Worm (Caenorhabditis elegans) whole organism, L2 larva: ENCODE data around the gene F56D6.22.

Source experiments
- C34F6.9 ChIP-seq: fragments of 150-350 bp; optimal IDR thresholded peaks from 2 replicates; lab custom pipeline; 2014; ENCODE audit warnings: missing biosample characterization, missing genetic modification characterization
- R02D3.7 ChIP-seq: fragments of 150-350 bp; optimal IDR thresholded peaks from 2 replicates; lab custom pipeline; 2014; ENCODE audit warnings: missing biosample characterization, missing genetic modification characterization
- Y55F3AM.14 ChIP-seq: fragments of 200-800 bp; sonication (Bioruptor generic); optimal IDR thresholded peaks from 2 replicates; lab custom pipeline; 2018; ENCODE audit warnings: mild to moderate bottlenecking, missing genetic modification characterization, missing compliant biosample characterization
- ZK546.5 ChIP-seq: sonication (generic microtip); optimal IDR thresholded peaks from 2 replicates; lab custom pipeline; 2017; ENCODE audit warnings: missing biosample characterization, missing genetic modification characterization
- alr-1 ChIP-seq: fragments of 150-350 bp; optimal IDR thresholded peaks from 2 replicates; lab custom pipeline; 2014; ENCODE audit warnings: missing biosample characterization, missing genetic modification characterization
- aly-2 ChIP-seq: fragments of 150-350 bp; optimal IDR thresholded peaks from 2 replicates; lab custom pipeline; 2014; ENCODE audit warnings: missing biosample characterization, missing genetic modification characterization
- ama-1 ChIP-seq: fragments of 150-350 bp; optimal IDR thresholded peaks from 2 replicates; lab custom pipeline; 2018; ENCODE audit warnings: inconsistent platforms
- crh-2 ChIP-seq: sonication (generic microtip); optimal IDR thresholded peaks from 2 replicates; lab custom pipeline; 2017; ENCODE audit warnings: missing biosample characterization, missing genetic modification characterization
- dmd-4 ChIP-seq: sonication (generic microtip); optimal IDR thresholded peaks from 2 replicates; lab custom pipeline; 2017; ENCODE audit warnings: missing biosample characterization, missing genetic modification characterization
- egl-27 ChIP-seq: sonication (generic microtip); optimal IDR thresholded peaks from 3 replicates; lab custom pipeline; 2017; ENCODE audit warnings: missing biosample characterization, missing genetic modification reagents, missing genetic modification characterization
- elt-1 ChIP-seq: fragments of 150-350 bp; optimal IDR thresholded peaks from 2 replicates; lab custom pipeline; 2014; ENCODE audit warnings: missing biosample characterization, missing genetic modification characterization
- fos-1 ChIP-seq: fragments of 150-350 bp; optimal IDR thresholded peaks from 2 replicates; lab custom pipeline; 2014; ENCODE audit warnings: missing biosample characterization, missing genetic modification characterization
- gmeb-1 ChIP-seq: fragments of 150-350 bp; optimal IDR thresholded peaks from 2 replicates; lab custom pipeline; 2014; ENCODE audit warnings: missing biosample characterization, missing genetic modification characterization
- lin-13 ChIP-seq: fragments of 150-350 bp; optimal IDR thresholded peaks from 2 replicates; lab custom pipeline; 2014; ENCODE audit warnings: missing biosample characterization, missing genetic modification reagents, missing genetic modification characterization
- lsy-2 ChIP-seq, 2 experiments: fragments of 150-350 bp in 1 of 2; sonication (generic microtip) in 1 of 2; optimal IDR thresholded peaks; 2 replicates each; lab custom pipeline; 2014 to 2017; ENCODE audit warnings: missing biosample characterization in 2 of 2, missing genetic modification characterization in 2 of 2
- mab-5 ChIP-seq: fragments of 150-350 bp; optimal IDR thresholded peaks from 2 replicates; lab custom pipeline; 2014; ENCODE audit warnings: missing biosample characterization, missing genetic modification characterization
- mbf-1 ChIP-seq: sonication (generic microtip); optimal IDR thresholded peaks from 2 replicates; lab custom pipeline; 2017; ENCODE audit warnings: missing biosample characterization, missing genetic modification characterization
- mdl-1 ChIP-seq, 2 experiments: fragments of 150-350 bp in 1 of 2; sonication (generic microtip) in 1 of 2; optimal IDR thresholded peaks; 2 replicates each; lab custom pipeline; 2017; ENCODE audit warnings: missing biosample characterization in 2 of 2, missing genetic modification characterization in 2 of 2
- nhr-10 ChIP-seq: sonication (generic microtip); optimal IDR thresholded peaks from 2 replicates; lab custom pipeline; 2017; ENCODE audit warnings: missing biosample characterization, missing genetic modification characterization
- nhr-11 ChIP-seq: fragments of 150-350 bp; optimal IDR thresholded peaks from 2 replicates; lab custom pipeline; 2014; ENCODE audit warnings: missing biosample characterization, missing genetic modification characterization
- nhr-12 ChIP-seq: fragments of 150-350 bp; optimal IDR thresholded peaks from 2 replicates; lab custom pipeline; 2014; ENCODE audit warnings: missing biosample characterization, missing genetic modification characterization
- nhr-129 ChIP-seq: fragments of 150-350 bp; optimal IDR thresholded peaks from 2 replicates; lab custom pipeline; 2014; ENCODE audit warnings: missing biosample characterization, missing genetic modification characterization
- nhr-237 ChIP-seq: fragments of 150-350 bp; optimal IDR thresholded peaks from 2 replicates; lab custom pipeline; 2014; ENCODE audit warnings: missing biosample characterization, missing genetic modification characterization
- nhr-25 ChIP-seq: fragments of 150-350 bp; sonication (generic microtip); optimal IDR thresholded peaks from 3 replicates; lab custom pipeline; 2014; ENCODE audit warnings: missing biosample characterization, missing genetic modification characterization
- peb-1 ChIP-seq: fragments of 150-350 bp; optimal IDR thresholded peaks from 2 replicates; lab custom pipeline; 2014; ENCODE audit warnings: missing biosample characterization, missing genetic modification characterization
- sem-4 ChIP-seq: fragments of 150-350 bp; optimal IDR thresholded peaks from 2 replicates; lab custom pipeline; 2014; ENCODE audit warnings: missing biosample characterization, missing genetic modification reagents, missing genetic modification characterization
- skn-1 ChIP-seq: sonication (generic microtip); optimal IDR thresholded peaks from 2 replicates; lab custom pipeline; 2017; ENCODE audit warnings: missing biosample characterization, missing genetic modification characterization
- sma-3 ChIP-seq: sonication (generic microtip); optimal IDR thresholded peaks from 2 replicates; lab custom pipeline; 2016; ENCODE audit warnings: missing genetic modification reagents, missing genetic modification characterization, missing compliant biosample characterization
- sma-9 ChIP-seq, 2 experiments: fragments of 150-350 bp in 1 of 2; sonication (generic microtip) in 1 of 2; optimal IDR thresholded peaks; 2 replicates each; lab custom pipeline; 2014 to 2016; ENCODE audit warnings: missing genetic modification characterization in 2 of 2, mild to moderate bottlenecking in 1 of 2, missing biosample characterization in 1 of 2, missing compliant biosample characterization in 1 of 2, missing genetic modification reagents in 1 of 2, moderate library complexity in 1 of 2
- snpc-4 ChIP-seq: fragments of 150-350 bp; optimal IDR thresholded peaks from 2 replicates; lab custom pipeline; 2014; ENCODE audit warnings: missing biosample characterization, missing genetic modification characterization
- unc-55 ChIP-seq: fragments of 150-350 bp; sonication (generic microtip); optimal IDR thresholded peaks from 3 replicates; lab custom pipeline; 2014; ENCODE audit warnings: missing biosample characterization, missing genetic modification reagents, missing genetic modification characterization
- unc-62 ChIP-seq: fragments of 150-350 bp; optimal IDR thresholded peaks from 2 replicates; lab custom pipeline; 2014; ENCODE audit warnings: missing biosample characterization, missing genetic modification reagents, missing genetic modification characterization
- ztf-1 ChIP-seq: fragments of 200-800 bp; sonication (Bioruptor generic); conservative IDR thresholded peaks from 2 replicates; pipeline ENCODE4 v1.3.6; 2022; ENCODE audit warnings: missing genetic modification characterization, missing compliant biosample characterization

The F56D6.22 gene

ce11 chrIV:3899719-3900554, 7.5 kb downstream of the F56D6.22 start, which contains the start of gene srz-62:
TSS of gene srz-62 (plus strand) at chrIV:3900504.
- TF ChIP-seq sem-4 (no peak), mdl-1 (tag; optimal IDR thresholded peaks at IDR 0.05; lab: Kevin White, UChicago) (peak in 1 of 2 experiments; percentile 55), crh-2 (tag; lab: Kevin White, UChicago) (peak; percentile 48), R02D3.7 (tag; lab: Kevin White, UChicago) (no peak), gmeb-1 (tag; lab: Kevin White, UChicago) (peak; percentile 72), fos-1 (peak; percentile 100), egl-27 (tag; lab: Kevin White, UChicago) (peak; percentile 92), sma-9 (GFP tag; optimal IDR thresholded peaks at IDR 0.05; lab: Kevin White, UChicago) (peak; percentile 49), sma-9 (tag; optimal IDR thresholded peaks at IDR 0.05; lab: Kevin White, UChicago) (no peak)

ce11 chrIV:3894770-3895169, 12.6 kb downstream of the F56D6.22 start, which contains the start of gene dct-8:
TSS of gene dct-8 (plus strand) at chrIV:3895070.
- no peak for TF ChIP-seq mab-5
- TF ChIP-seq snpc-4 (tag; lab: Kevin White, UChicago), result no peak
- no peak for TF ChIP-seq nhr-25
- no peak for TF ChIP-seq lin-13
- TF ChIP-seq mdl-1 (tag; optimal IDR thresholded peaks at IDR 0.05; lab: Kevin White, UChicago), result no peak
- TF ChIP-seq unc-62 (GFP tag; lab: Kevin White, UChicago), result no peak
- TF ChIP-seq ama-1 (lab: Kevin White, UChicago), result no peak
- no peak for TF ChIP-seq unc-55 (GFP tag; lab: Kevin White, UChicago)
- no peak for TF ChIP-seq C34F6.9 (tag; lab: Kevin White, UChicago)
- no peak for TF ChIP-seq lsy-2 (tag; optimal IDR thresholded peaks at IDR 0.05; lab: Kevin White, UChicago)
- TF ChIP-seq crh-2 (tag; lab: Kevin White, UChicago), result no peak
- TF ChIP-seq nhr-12, result no peak
- TF ChIP-seq Y55F3AM.14 (GFP tag; lab: Kevin White, UChicago), result no peak
- TF ChIP-seq ztf-1, result no peak
- TF ChIP-seq alr-1 (tag; lab: Kevin White, UChicago), result no peak
- no peak for TF ChIP-seq nhr-129 (tag; lab: Kevin White, UChicago)

- TF ChIP-seq skn-1 (tag; lab: Kevin White, UChicago), result no peak
- TF ChIP-seq elt-1 (tag; lab: Kevin White, UChicago), result no peak
- no peak for TF ChIP-seq egl-27 (tag; lab: Kevin White, UChicago)
- TF ChIP-seq, all 48 proteins: peak for 0
Observed at ce11 chrIV:3894004-3894480, 13.4 kb downstream of the F56D6.22 start, which contains the start of gene F56D6.8. TSS of gene F56D6.8 (minus strand) at chrIV:3894430.

- TF ChIP-seq nhr-237 (tag; lab: Kevin White, UChicago) (no peak), aly-2 (tag; lab: Kevin White, UChicago) (no peak), nhr-10 (tag; lab: Kevin White, UChicago) (no peak), sma-3 (GFP tag; lab: Kevin White, UChicago) (no peak), elt-1 (tag; lab: Kevin White, UChicago) (no peak), peb-1 (tag; lab: Kevin White, UChicago) (no peak), gmeb-1 (tag; lab: Kevin White, UChicago) (no peak)
Observed at ce11 chrIV:3892027-3892426, 15.4 kb downstream of the F56D6.22 start, which contains the start of gene F56D6.9. TSS of gene F56D6.9 (plus strand) at chrIV:3892327.

- no peak for TF ChIP-seq mbf-1 (tag; lab: Kevin White, UChicago)
- TF ChIP-seq mab-5, result no peak
- TF ChIP-seq ZK546.5, result no peak
- no peak for TF ChIP-seq sma-3 (GFP tag; lab: Kevin White, UChicago)
- TF ChIP-seq aly-2 (tag; lab: Kevin White, UChicago), result no peak
- no peak for TF ChIP-seq lin-13
- TF ChIP-seq elt-1 (tag; lab: Kevin White, UChicago), result no peak
- no peak for TF ChIP-seq nhr-25
- TF ChIP-seq nhr-11 (tag; lab: Kevin White, UChicago), result no peak
- TF ChIP-seq dmd-4, result no peak
- TF ChIP-seq C34F6.9 (tag; lab: Kevin White, UChicago), result no peak
- TF ChIP-seq lsy-2 (tag; optimal IDR thresholded peaks at IDR 0.05; lab: Kevin White, UChicago), result no peak
- no peak for TF ChIP-seq alr-1 (tag; lab: Kevin White, UChicago)
- no peak for TF ChIP-seq snpc-4 (tag; lab: Kevin White, UChicago)
- no peak for TF ChIP-seq unc-55 (GFP tag; lab: Kevin White, UChicago)
Observed at ce11 chrIV:3888963-3889362, 18.4 kb downstream of the F56D6.22 start, which contains the start of gene oac-21. TSS of gene oac-21 (plus strand) at chrIV:3889263.
